Worm (Caenorhabditis elegans): ENCODE results near the gene B0303.11.

B0303.11 gene

DNA sequence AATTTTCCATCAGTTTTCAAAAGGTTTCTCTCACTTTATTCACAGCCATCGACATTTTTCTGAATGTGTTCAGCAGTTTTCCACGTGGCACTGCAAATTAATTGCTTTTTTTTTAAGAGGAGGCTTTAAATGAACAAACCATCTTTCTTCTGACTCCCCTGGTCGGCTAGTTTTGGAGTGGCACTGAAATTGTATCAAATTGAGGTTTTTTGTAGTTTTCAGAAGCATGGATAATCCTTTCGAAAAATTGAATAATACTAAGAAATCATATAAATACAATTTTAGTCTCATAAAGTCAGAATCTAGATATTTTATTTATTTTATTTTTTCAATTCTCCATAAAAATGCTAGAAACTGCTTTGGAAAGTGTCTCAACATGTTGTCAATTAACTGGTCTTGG is 5.4 kb downstream of the B0303.11 start, which contains the start of gene B0303.16:
TSS of gene B0303.16 (plus strand) at position 301 of the 400 bp plus-strand sequence.
- TF ChIP-seq ets-4 (GFP tag; optimal IDR thresholded peaks at IDR 0.05) (no peak), madf-3 (GFP tag; IDR thresholded peaks at IDR 0.05) (no peak), D2030.7 (GFP tag; IDR thresholded peaks at IDR 0.05) (no peak), F10E7.11 (tag; optimal IDR thresholded peaks at IDR 0.05) (no peak), ceh-100 (GFP tag; IDR thresholded peaks at IDR 0.05) (no peak), ceh-58 (GFP tag; IDR thresholded peaks at IDR 0.05) (no peak)

ce11 chrIII:8700289-8700957 is 9.8 kb downstream of the B0303.11 start, which contains the start of the genes sdz-1 and vps-33.1:
sdz-1 (minus strand) TSS chrIII:8700339.
vps-33.1 (plus strand) TSS chrIII:8700927.
- TF ChIP-seq lin-54 (GFP tag; optimal IDR thresholded peaks at IDR 0.05), result peak; percentile 35
- no peak for TF ChIP-seq nhr-179 (tag; optimal IDR thresholded peaks at IDR 0.05)
- no peak for TF ChIP-seq zfh-2 (GFP tag; conservative IDR thresholded peaks at IDR 0.05)
- 0 out of 2 replicates have a peak, but pooled peaks have one; percentile 9 for TF ChIP-seq madf-6 (GFP tag; IDR thresholded peaks at IDR 0.05)
- no peak for TF ChIP-seq C06A6.2 (GFP tag; conservative IDR thresholded peaks at IDR 0.05)
- TF ChIP-seq madf-3 (GFP tag; IDR thresholded peaks at IDR 0.05), result no peak
- no peak for TF ChIP-seq unc-62 (GFP tag; optimal IDR thresholded peaks at IDR 0.05)
- TF ChIP-seq efl-1 (GFP tag; optimal IDR thresholded peaks at IDR 0.05), result peak; percentile 41
- TF ChIP-seq ZK185.1 (tag; optimal IDR thresholded peaks at IDR 0.05; ENCODE audit: poor library complexity, severe bottlenecking), result peak; percentile 31
- peak; percentile 36 for TF ChIP-seq dpl-1 (GFP tag; optimal IDR thresholded peaks at IDR 0.05)
- TF ChIP-seq mcd-1 (GFP tag; IDR thresholded peaks at IDR 0.05), result peak; percentile 60
- TF ChIP-seq ceh-27 (GFP tag; optimal IDR thresholded peaks at IDR 0.05), result peak; percentile 57
- no peak for TF ChIP-seq ztf-25 (GFP tag; IDR thresholded peaks at IDR 0.05)

DNA sequence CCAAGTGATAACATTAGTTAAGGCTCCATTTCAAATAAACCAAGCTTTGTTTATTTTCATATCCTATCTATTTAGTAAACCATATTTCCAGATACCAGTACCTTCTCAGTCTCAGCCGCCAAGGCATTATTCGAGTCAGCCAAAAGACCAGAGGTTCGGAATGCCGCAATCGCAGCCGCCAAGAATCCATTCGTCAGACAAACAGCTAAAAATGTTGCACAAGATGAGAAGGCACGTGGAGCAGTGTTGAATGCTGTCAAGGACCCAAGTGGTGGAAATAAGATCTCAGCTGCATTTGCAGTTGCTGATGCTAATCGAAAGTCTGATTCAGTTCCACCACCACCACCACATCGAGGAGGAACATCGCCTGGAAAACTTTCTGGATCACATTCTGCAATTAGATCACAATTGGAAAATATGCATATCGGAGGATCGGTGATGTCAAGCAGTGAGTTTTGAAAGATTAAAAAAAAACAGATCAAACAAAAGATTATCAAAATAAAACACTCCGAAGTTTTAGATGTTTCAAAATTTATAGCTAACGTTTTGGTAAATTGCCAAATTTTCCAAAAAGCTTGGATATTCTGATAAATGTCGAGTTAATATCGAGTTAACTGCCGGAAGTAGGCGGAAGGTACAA is 12.8 kb downstream of the B0303.11 start:
- TF ChIP-seq somi-1 (GFP tag; optimal IDR thresholded peaks at IDR 0.05) (no peak), let-607 (tag; optimal IDR thresholded peaks at IDR 0.05) (no peak), snpc-4 (GFP tag; optimal IDR thresholded peaks at IDR 0.05) (no peak), snpc-4 (tag; optimal IDR thresholded peaks at IDR 0.05) (no peak), ztf-18 (tag; optimal IDR thresholded peaks at IDR 0.05) (no peak), atf-7 (tag; optimal IDR thresholded peaks at IDR 0.05) (no peak), ztf-28 (GFP tag; IDR thresholded peaks at IDR 0.05) (no peak), die-1 (tag; optimal IDR thresholded peaks at IDR 0.05) (no peak), madf-6 (GFP tag; IDR thresholded peaks at IDR 0.05) (no peak)

ce11 chrIII:8696680-8697079 is 13.5 kb downstream of the B0303.11 start:
- TF ChIP-seq cebp-1 (GFP tag; IDR thresholded peaks at IDR 0.05), result no peak
- TF ChIP-seq cebp-1 (tag; optimal IDR thresholded peaks at IDR 0.05), result peak; percentile 39
- TF ChIP-seq snpc-4 (GFP tag; optimal IDR thresholded peaks at IDR 0.05), result no peak
- no peak for TF ChIP-seq snpc-4 (tag; optimal IDR thresholded peaks at IDR 0.05)
- TF ChIP-seq Y67H2A.10 (GFP tag; conservative IDR thresholded peaks at IDR 0.05), result no peak
- TF ChIP-seq nhr-120 (GFP tag; IDR thresholded peaks at IDR 0.05), result no peak
- TF ChIP-seq nhr-80 (tag; optimal IDR thresholded peaks at IDR 0.05), result peak; percentile 22
- no peak for TF ChIP-seq F57A8.1 (GFP tag; optimal IDR thresholded peaks at IDR 0.05)
- TF ChIP-seq let-607 (tag; optimal IDR thresholded peaks at IDR 0.05), result peak; percentile 21 to 81
- TF ChIP-seq hmg-1.2 (GFP tag; IDR thresholded peaks at IDR 0.05), result peak; percentile 87
- TF ChIP-seq ZK185.1 (tag; optimal IDR thresholded peaks at IDR 0.05; ENCODE audit: poor library complexity, severe bottlenecking), result peak; percentile 17
- TF ChIP-seq zfh-2 (GFP tag; conservative IDR thresholded peaks at IDR 0.05), result no peak
- TF ChIP-seq snpc-3.4 (tag; optimal IDR thresholded peaks at IDR 0.05), result no peak
- TF ChIP-seq madf-10 (tag; optimal IDR thresholded peaks at IDR 0.05), result no peak
- TF ChIP-seq tbp1 (GFP tag; optimal IDR thresholded peaks at IDR 0.05), result no peak
- TF ChIP-seq C17E4.6 (GFP tag; IDR thresholded peaks at IDR 0.05), result no peak
- peak; percentile 3 for TF ChIP-seq attf-5 (GFP tag; optimal IDR thresholded peaks at IDR 0.05)
- TF ChIP-seq F23B12.7 (tag; optimal IDR thresholded peaks at IDR 0.05; ENCODE audit: insufficient read depth), result no peak
